Fruit fly (Drosophila melanogaster) whole organism, embryonic: ENCODE measurements around the gene CG42237.

Source experiments
- Awh ChIP-seq: fragments of 200-800 bp; sonication (Bioruptor generic); IDR thresholded peaks from 2 replicates; pipeline ENCODE4, ENCODE4 v1.3.6; 2022; ENCODE audit warnings: missing biosample characterization, missing genetic modification characterization
- Bgb ChIP-seq: fragments of 200-800 bp; sonication (Bioruptor generic); IDR thresholded peaks from 2 replicates; pipeline ENCODE4 v1.3.6; 2022; ENCODE audit warnings: missing biosample characterization, missing genetic modification characterization; ENCODE audit not compliant: partially characterized antibody
- C15 ChIP-seq: fragments of 200-800 bp; sonication (Bioruptor generic); IDR thresholded peaks from 3 replicates; pipeline ENCODE4 v1.3.6; 2022; ENCODE audit warnings: missing biosample characterization, missing genetic modification characterization
- CG10543 ChIP-seq: fragments of 200-800 bp; sonication (Bioruptor generic); optimal IDR thresholded peaks from 3 replicates; lab custom pipeline; 2017; ENCODE audit warnings: missing biosample characterization, mild to moderate bottlenecking, missing genetic modification characterization, moderate library complexity
- CG11560 ChIP-seq: fragments of 200-800 bp; sonication (Bioruptor generic); IDR thresholded peaks from 3 replicates; pipeline ENCODE4 v1.3.6; 2022; ENCODE audit warnings: missing biosample characterization, missing genetic modification characterization
- CG12769 ChIP-seq: fragments of 200-800 bp; sonication (Bioruptor generic); optimal IDR thresholded peaks from 2 replicates; lab custom pipeline; 2019; ENCODE audit warnings: missing biosample characterization, mild to moderate bottlenecking, missing genetic modification characterization, moderate library complexity
- CG13287 ChIP-seq: fragments of 200-800 bp; sonication (Bioruptor generic); IDR thresholded peaks from 2 replicates; pipeline ENCODE4 v1.3.6; 2022; ENCODE audit warnings: missing biosample characterization, missing genetic modification characterization; ENCODE audit not compliant: partially characterized antibody
- CG14965 ChIP-seq: fragments of 200-800 bp; sonication (Bioruptor generic); optimal IDR thresholded peaks from 2 replicates; lab custom pipeline; 2016; ENCODE audit warnings: missing biosample characterization, missing genetic modification characterization, borderline replicate concordance
- CG15514 ChIP-seq: fragments of 200-800 bp; sonication (Bioruptor generic); optimal IDR thresholded peaks from 3 replicates; lab custom pipeline; 2017; ENCODE audit warnings: missing biosample characterization, missing genetic modification characterization, mild to moderate bottlenecking, moderate library complexity, missing genetic modification reagents
- CG2116 ChIP-seq: fragments of 200-800 bp; sonication (Bioruptor generic); optimal IDR thresholded peaks from 3 replicates; lab custom pipeline; 2018; ENCODE audit warnings: missing biosample characterization, mild to moderate bottlenecking, missing genetic modification characterization
- CG2120 ChIP-seq: fragments of 200-800 bp; sonication (Bioruptor generic); optimal IDR thresholded peaks from 3 replicates; lab custom pipeline; 2016; ENCODE audit warnings: missing biosample characterization, missing genetic modification characterization
- CG32532 ChIP-seq: fragments of 200-800 bp; sonication (Bioruptor generic); IDR thresholded peaks from 2 replicates; pipeline ENCODE4 v1.3.6; 2022; ENCODE audit warnings: missing biosample characterization, missing genetic modification characterization
- CG7357 ChIP-seq: fragments of 200-800 bp; sonication (Bioruptor generic); IDR thresholded peaks from 3 replicates; pipeline ENCODE4 v1.3.6; 2022; ENCODE audit warnings: missing biosample characterization, missing genetic modification characterization
- CG9727 ChIP-seq: fragments of 200-800 bp; sonication (Bioruptor generic); optimal IDR thresholded peaks from 3 replicates; lab custom pipeline; 2017; ENCODE audit warnings: missing biosample characterization, mild to moderate bottlenecking, missing genetic modification characterization
- CG9932 ChIP-seq: fragments of 200-800 bp; sonication (Bioruptor generic); IDR thresholded peaks from 2 replicates; pipeline ENCODE4 v1.3.6; 2022; ENCODE audit warnings: missing biosample characterization, missing genetic modification characterization
- CoRest ChIP-seq: fragments of 200-800 bp; sonication (Bioruptor generic); optimal IDR thresholded peaks from 3 replicates; lab custom pipeline; 2018; ENCODE audit warnings: missing biosample characterization, mild to moderate bottlenecking, missing genetic modification characterization, moderate library complexity
- Dll ChIP-seq: fragments of 200-800 bp; sonication (Bioruptor generic); IDR thresholded peaks from 4 replicates; pipeline ENCODE4 v1.3.6; 2022; ENCODE audit warnings: missing biosample characterization, missing genetic modification characterization; ENCODE audit not compliant: partially characterized antibody
- Doc3 ChIP-seq: fragments of 200-800 bp; sonication (Bioruptor generic); IDR thresholded peaks from 3 replicates; pipeline ENCODE4 v1.3.6; 2022; ENCODE audit warnings: missing biosample characterization, missing genetic modification characterization; ENCODE audit not compliant: partially characterized antibody
- Dref ChIP-seq: fragments of 200-800 bp; sonication (Bioruptor generic); IDR thresholded peaks from 2 replicates; pipeline ENCODE4 v1.3.6; 2022; ENCODE audit warnings: missing biosample characterization, missing genetic modification characterization
- Ets65A ChIP-seq: fragments of 200-800 bp; sonication (Bioruptor generic); peaks from one replicate; lab custom pipeline; 2016; ENCODE audit warnings: missing biosample characterization, missing genetic modification characterization
- HmgZ ChIP-seq: fragments of 200-800 bp; sonication (Bioruptor generic); optimal IDR thresholded peaks from 2 replicates; lab custom pipeline; 2018; ENCODE audit warnings: missing biosample characterization, mild to moderate bottlenecking, missing genetic modification characterization
- Med ChIP-seq: fragments of 200-800 bp; sonication (Bioruptor generic); peaks from one replicate; lab custom pipeline; 2016; ENCODE audit warnings: missing biosample characterization, missing genetic modification characterization, mild to moderate bottlenecking, inconsistent platforms, moderate library complexity
- Optix ChIP-seq: fragments of 200-800 bp; sonication (Bioruptor generic); IDR thresholded peaks from 3 replicates; pipeline ENCODE4 v1.3.6; 2022; ENCODE audit warnings: missing biosample characterization, missing genetic modification characterization
- Pdp1 ChIP-seq, 2 experiments: fragments of 200-800 bp; sonication (Bioruptor generic); optimal IDR thresholded peaks; 3 replicates each; lab custom pipeline; 2016; ENCODE audit warnings: missing biosample characterization in 2 of 2, missing genetic modification characterization in 2 of 2, mild to moderate bottlenecking in 1 of 2, moderate library complexity in 1 of 2
- Rx ChIP-seq: fragments of 200-800 bp; sonication (Bioruptor generic); IDR thresholded peaks from 2 replicates; pipeline ENCODE4 v1.3.6; 2022; ENCODE audit warnings: missing biosample characterization, missing genetic modification characterization
- Sin3A ChIP-seq: fragments of >200 bp; optimal IDR thresholded peaks from 2 replicates; lab custom pipeline; 2018
- Ssrp ChIP-seq: fragments of 200-800 bp; sonication (Bioruptor generic); optimal IDR thresholded peaks from 2 replicates; lab custom pipeline; 2018; ENCODE audit warnings: missing biosample characterization, mild to moderate bottlenecking, missing genetic modification characterization, moderate library complexity
- bsh ChIP-seq, 2 experiments: fragments of 200-800 bp; sonication (Bioruptor generic); optimal IDR thresholded peaks; 2 replicates each; lab custom pipeline; 2017 to 2018; ENCODE audit warnings: mild to moderate bottlenecking in 2 of 2, missing biosample characterization in 2 of 2, missing genetic modification characterization in 2 of 2, moderate library complexity in 1 of 2
- chinmo ChIP-seq: fragments of 200-800 bp; sonication (Bioruptor generic); IDR thresholded peaks from 4 replicates; pipeline ENCODE4 v1.3.6; 2022; ENCODE audit warnings: missing biosample characterization, missing genetic modification characterization; ENCODE audit not compliant: partially characterized antibody
- cwo ChIP-seq: fragments of 200-800 bp; sonication (Bioruptor generic); optimal IDR thresholded peaks from 3 replicates; lab custom pipeline; 2017; ENCODE audit warnings: missing biosample characterization, missing genetic modification characterization, mild to moderate bottlenecking, moderate library complexity, missing genetic modification reagents
- dysf ChIP-seq: fragments of 200-800 bp; sonication (Bioruptor generic); IDR thresholded peaks from 3 replicates; pipeline ENCODE4 v1.3.6; 2022; ENCODE audit warnings: missing biosample characterization, missing genetic modification characterization
- gsb ChIP-seq: fragments of 200-800 bp; sonication (Bioruptor generic); IDR thresholded peaks from 2 replicates; pipeline ENCODE4 v1.3.6; 2022; ENCODE audit warnings: missing biosample characterization, missing genetic modification characterization
- gsb-n ChIP-seq: fragments of 200-800 bp; sonication (Bioruptor generic); optimal IDR thresholded peaks from 3 replicates; lab custom pipeline; 2018; ENCODE audit warnings: missing biosample characterization, mild to moderate bottlenecking, missing genetic modification characterization
- h ChIP-seq: fragments of >200 bp; optimal IDR thresholded peaks from 2 replicates; lab custom pipeline; 2017
- hb ChIP-seq: fragments of 200-800 bp; sonication (Bioruptor generic); IDR thresholded peaks from 3 replicates; pipeline ENCODE4 v1.3.6; 2022; ENCODE audit warnings: missing biosample characterization, missing genetic modification characterization; ENCODE audit not compliant: partially characterized antibody
- inv ChIP-seq: fragments of 200-800 bp; sonication (Bioruptor generic); IDR thresholded peaks from 2 replicates; pipeline ENCODE4 v1.3.6; 2022; ENCODE audit warnings: missing biosample characterization, missing genetic modification characterization; ENCODE audit not compliant: partially characterized antibody
- nau ChIP-seq: fragments of 200-800 bp; sonication (Bioruptor generic); optimal IDR thresholded peaks from 3 replicates; lab custom pipeline; 2017; ENCODE audit warnings: missing biosample characterization, mild to moderate bottlenecking, missing genetic modification characterization, missing genetic modification reagents
- nerfin-2 ChIP-seq: fragments of 200-800 bp; sonication (Bioruptor generic); IDR thresholded peaks from 2 replicates; pipeline ENCODE4 v1.3.6; 2022; ENCODE audit warnings: missing biosample characterization, missing genetic modification characterization; ENCODE audit not compliant: partially characterized antibody
- odd ChIP-seq: fragments of 200-800 bp; sonication (Bioruptor generic); optimal IDR thresholded peaks from 2 replicates; lab custom pipeline; 2017; ENCODE audit warnings: missing biosample characterization, mild to moderate bottlenecking, missing genetic modification characterization
- pnt ChIP-seq: fragments of 200-800 bp; sonication (Bioruptor generic); optimal IDR thresholded peaks from 3 replicates; lab custom pipeline; 2016; ENCODE audit warnings: missing biosample characterization, missing genetic modification characterization
- pros ChIP-seq: fragments of 200-800 bp; sonication (Bioruptor generic); optimal IDR thresholded peaks from 3 replicates; lab custom pipeline; 2019; ENCODE audit warnings: missing biosample characterization, mild to moderate bottlenecking, missing genetic modification characterization, moderate library complexity
- run ChIP-seq: fragments of 200-800 bp; sonication (Bioruptor generic); optimal IDR thresholded peaks from 3 replicates; lab custom pipeline; 2018; ENCODE audit warnings: missing biosample characterization, mild to moderate bottlenecking, missing genetic modification characterization
- sisA ChIP-seq: fragments of 200-800 bp; sonication (Bioruptor generic); IDR thresholded peaks from 2 replicates; pipeline ENCODE4 v1.3.6; 2022; ENCODE audit warnings: missing biosample characterization, missing genetic modification characterization
- slbo ChIP-seq: fragments of 200-800 bp; sonication (Bioruptor generic); IDR thresholded peaks from 2 replicates; pipeline ENCODE4 v1.3.6; 2022; ENCODE audit warnings: missing biosample characterization, missing genetic modification characterization
- sna ChIP-seq: fragments of 200-800 bp; sonication (Bioruptor generic); IDR thresholded peaks from 2 replicates; pipeline ENCODE4 v1.3.6; 2022; ENCODE audit warnings: missing biosample characterization, missing genetic modification characterization; ENCODE audit not compliant: partially characterized antibody
- stwl ChIP-seq: fragments of 200-800 bp; sonication (Bioruptor generic); optimal IDR thresholded peaks from 3 replicates; lab custom pipeline; 2018; ENCODE audit warnings: missing biosample characterization, mild to moderate bottlenecking, missing genetic modification characterization, moderate library complexity
- sug ChIP-seq: fragments of 200-800 bp; optimal IDR thresholded peaks from 2 replicates; lab custom pipeline; 2019; ENCODE audit warnings: missing biosample characterization, mild to moderate bottlenecking, missing genetic modification characterization, moderate library complexity
- z ChIP-seq: fragments of 200-800 bp; sonication (Bioruptor generic); IDR thresholded peaks from 3 replicates; pipeline ENCODE4 v1.3.6; 2022; ENCODE audit warnings: missing biosample characterization, missing genetic modification characterization
- zen2 ChIP-seq: fragments of 200-800 bp; sonication (Bioruptor generic); IDR thresholded peaks from 3 replicates; pipeline ENCODE4 v1.3.6; 2022; ENCODE audit warnings: missing biosample characterization, missing genetic modification characterization; ENCODE audit not compliant: partially characterized antibody

The CG42237 gene

DNA sequence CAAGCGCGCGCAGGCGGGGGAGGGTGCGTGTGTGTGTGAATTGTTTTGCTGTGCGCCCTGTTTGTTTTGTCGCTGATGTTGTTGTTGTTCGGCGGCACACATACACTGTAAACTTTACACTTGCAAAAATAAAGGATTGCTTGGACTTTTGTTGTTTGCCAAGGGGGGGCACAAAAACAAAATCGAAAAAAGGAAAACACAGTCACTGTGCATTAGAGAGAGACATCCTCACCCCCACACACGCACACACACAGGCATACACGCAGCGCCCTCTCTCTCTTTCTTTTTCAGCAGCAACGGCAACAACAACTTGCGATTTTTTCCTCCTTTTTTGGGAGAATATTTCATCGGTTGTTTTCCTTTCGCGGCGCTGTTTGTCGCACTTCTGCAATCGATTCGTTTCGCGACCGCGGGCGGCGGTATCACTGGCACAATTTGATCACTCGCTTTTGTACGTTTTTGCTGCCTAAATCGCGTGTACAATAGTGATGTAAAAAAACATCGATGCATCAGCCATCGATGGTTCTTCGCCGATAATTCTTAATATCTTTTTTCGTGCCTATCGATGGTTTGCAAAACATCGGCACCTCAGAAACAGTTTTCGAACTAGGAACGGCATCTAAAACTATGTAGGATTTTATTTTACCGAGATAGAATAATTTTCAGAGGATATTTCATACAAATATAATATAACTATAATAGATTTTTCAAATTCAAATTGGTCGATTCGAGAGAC lies 24.8 kb upstream of the CG42237 start, which contains the start of gene hep (continued):
- TF ChIP-seq inv (peak; percentile 86), Sin3A (lab: Kevin White, UChicago) (no peak), Ssrp (no peak), CG13287 (GFP tag; lab: Robert Waterston, UW) (peak; percentile 75), CG14965 (GFP tag; lab: Kevin White, UChicago) (no peak), Med (peak; percentile 17), chinmo (GFP tag; lab: Robert Waterston, UW) (peak; percentile 95), Pdp1 (GFP tag; optimal IDR thresholded peaks at IDR 0.05; lab: Kevin White, UChicago) (peak in 1 of 2 experiments; percentile 29), CG7357 (GFP tag; lab: Robert Waterston, UW) (no peak), Doc3 (GFP tag; lab: Robert Waterston, UW) (peak; percentile 65), Ets65A (GFP tag; lab: Kevin White, UChicago) (peak; percentile 54), hb (GFP tag; lab: Robert Waterston, UW) (peak; percentile 86), odd (GFP tag; lab: Kevin White, UChicago) (no peak), CG9932 (GFP tag; lab: Robert Waterston, UW) (peak; percentile 57), stwl (tag; lab: Kevin White, UChicago) (no peak), z (no peak), CG2120 (GFP tag; lab: Kevin White, UChicago) (no peak), zen2 (GFP tag; lab: Robert Waterston, UW) (peak; percentile 74), h (lab: Kevin White, UChicago) (no peak), Dll (GFP tag; lab: Robert Waterston, UW) (peak; percentile 73; the same call in 3 of the 4 replicates), pros (GFP tag; lab: Kevin White, UChicago) (no peak), Rx (GFP tag; lab: Robert Waterston, UW) (no peak), CG32532 (no peak), nerfin-2 (peak; percentile 79), HmgZ (tag; lab: Kevin White, UChicago) (peak; percentile 1), CG11560 (tag; lab: Robert Waterston, UW) (no peak), gsb (GFP tag; lab: Robert Waterston, UW) (no peak), pnt (GFP tag; lab: Kevin White, UChicago) (no peak), slbo (GFP tag; lab: Robert Waterston, UW) (peak; percentile 19; the same call in 1 of the 2 replicates), Awh (GFP tag; lab: Robert Waterston, UW) (no peak), C15 (GFP tag; lab: Robert Waterston, UW) (no peak), nau (peak; percentile 8), gsb-n (tag; lab: Kevin White, UChicago) (no peak), CG9727 (no peak), sna (peak; percentile 10; the same call in 1 of the 2 replicates), CG2116 (GFP tag; lab: Kevin White, UChicago) (no peak), dysf (no peak), sug (tag; lab: Kevin White, UChicago) (no peak), Optix (GFP tag; lab: Robert Waterston, UW) (no peak), Dref (GFP tag; lab: Robert Waterston, UW) (peak; percentile 84), bsh (GFP tag; optimal IDR thresholded peaks at IDR 0.05; lab: Kevin White, UChicago) (peak in 1 of 2 experiments; percentile 44), sisA (GFP tag; lab: Robert Waterston, UW) (no peak), CoRest (tag; lab: Kevin White, UChicago) (no peak), CG10543 (no peak), CG12769 (tag; lab: Kevin White, UChicago) (peak; percentile 2), cwo (GFP tag; lab: Kevin White, UChicago) (no peak), run (no peak), CG15514 (GFP tag; lab: Kevin White, UChicago) (peak; percentile 20), Bgb (GFP tag; lab: Robert Waterston, UW) (peak; percentile 86)
